Worm (Caenorhabditis elegans) whole organism, L1 larva: ENCODE data around the gene fpn-1.2.

Experiments used
- ama-1 ChIP-seq: fragments of 150-350 bp; optimal IDR thresholded peaks from 2 replicates; lab custom pipeline; 2014
- efl-1 ChIP-seq, 4 experiments: fragments of 150-350 bp; optimal IDR thresholded peaks in 3 of 4; peaks in 1 of 4; 1 replicate in 1 of 4; 2 replicates in 3 of 4; lab custom pipeline; 2014; ENCODE audit warnings: missing biosample characterization in 2 of 4, missing genetic modification characterization in 2 of 4, missing genetic modification reagents in 2 of 4
- mdl-1 ChIP-seq, 2 experiments: fragments of 150-350 bp; optimal IDR thresholded peaks; 2 replicates each; lab custom pipeline; 2014 to 2017; ENCODE audit warnings: missing biosample characterization in 2 of 2, missing genetic modification characterization in 2 of 2, inconsistent platforms in 1 of 2
- nhr-77 ChIP-seq: fragments of 150-350 bp; optimal IDR thresholded peaks from 2 replicates; lab custom pipeline; 2014; ENCODE audit warnings: missing biosample characterization, missing genetic modification characterization
- pag-3 ChIP-seq: sonication (generic microtip); optimal IDR thresholded peaks from 2 replicates; lab custom pipeline; 2017; ENCODE audit warnings: missing genetic modification characterization, mild to moderate bottlenecking, missing compliant biosample characterization, antibody characterized with exemption, borderline replicate concordance; ENCODE audit not compliant: insufficient read depth
- pqm-1 ChIP-seq: sonication (generic microtip); optimal IDR thresholded peaks from 3 replicates; lab custom pipeline; 2017; ENCODE audit warnings: missing biosample characterization, missing genetic modification characterization
- tbx-2 ChIP-seq: sonication (generic microtip); optimal IDR thresholded peaks from 2 replicates; lab custom pipeline; 2016; ENCODE audit warnings: missing genetic modification characterization, missing compliant biosample characterization

- no peak for TF ChIP-seq nhr-77 (tag; lab: Kevin White, UChicago)
- no peak for TF ChIP-seq efl-1 (optimal IDR thresholded peaks at IDR 0.05; lab: Kevin White, UChicago)
- no peak for TF ChIP-seq efl-1 (GFP tag; optimal IDR thresholded peaks at IDR 0.05 in 1 of 2; lab: Kevin White, UChicago)
- TF ChIP-seq mdl-1 (tag; optimal IDR thresholded peaks at IDR 0.05; lab: Kevin White, UChicago), result no peak
- no peak for TF ChIP-seq ama-1
- no peak for TF ChIP-seq pag-3 (tag; lab: Kevin White, UChicago)
- no peak for TF ChIP-seq tbx-2 (tag; lab: Kevin White, UChicago)
- TF ChIP-seq pqm-1 (tag; lab: Kevin White, UChicago), result no peak
These were observed 4.4 kb downstream of the fpn-1.2 start, which contains the start of gene hacd-1 for ce11 chrV:1460069-1460468.
